Worm (Caenorhabditis elegans): ENCODE data around the gene Y41D4B.4.

Gene Y41D4B.4

ce11 chrIV:1676926-1677325 is 17.0 kb downstream of the Y41D4B.4 start:
- peak; percentile 7 for TF ChIP-seq ceh-36 (tag; optimal IDR thresholded peaks at IDR 0.05)
- TF ChIP-seq tra-4 (tag; optimal IDR thresholded peaks at IDR 0.05): no peak

ce11 chrIV:1679227-1679626 is 19.3 kb downstream of the Y41D4B.4 start:
- TF ChIP-seq ceh-13 (GFP tag; optimal IDR thresholded peaks at IDR 0.05) (no peak), hmg-4 (GFP tag; optimal IDR thresholded peaks at IDR 0.05) (no peak)

ce11 chrIV:1682066-1682465 is 22.2 kb downstream of the Y41D4B.4 start, which contains the start of gene Y41D4B.24:
Gene Y41D4B.24 (minus strand): TSS chrIV:1682166.
- TF ChIP-seq hnd-1 (tag; optimal IDR thresholded peaks at IDR 0.05) (no peak), tbx-37 (GFP tag; conservative IDR thresholded peaks at IDR 0.05) (no peak)

- TF ChIP-seq aly-1 (tag; optimal IDR thresholded peaks at IDR 0.05) (peak; percentile 1), scrt-1 (GFP tag; IDR thresholded peaks at IDR 0.05) (no peak), tra-4 (tag; optimal IDR thresholded peaks at IDR 0.05) (no peak), F13C5.2 (tag; optimal IDR thresholded peaks at IDR 0.05) (no peak), pes-1 (GFP tag; IDR thresholded peaks at IDR 0.05) (peak; percentile 73), hmbx-1 (tag; optimal IDR thresholded peaks at IDR 0.05) (no peak), sea-1 (GFP tag; conservative IDR thresholded peaks at IDR 0.05) (no peak), ceh-13 (GFP tag; optimal IDR thresholded peaks at IDR 0.05) (peak; percentile 25), ama-1 (optimal IDR thresholded peaks at IDR 0.05) (no peak), hmg-4 (GFP tag; optimal IDR thresholded peaks at IDR 0.05) (no peak), hnd-1 (tag; optimal IDR thresholded peaks at IDR 0.05) (peak; percentile 34), tbx-11 (GFP tag; IDR thresholded peaks at IDR 0.05) (no peak)
Observed at ce11 chrIV:1687151-1687550, 27.2 kb downstream of the Y41D4B.4 start.

ce11 chrIV:1691651-1692050 is 31.7 kb downstream of the Y41D4B.4 start:
- TF ChIP-seq ceh-36 (tag; optimal IDR thresholded peaks at IDR 0.05) (no peak), tbx-11 (GFP tag; IDR thresholded peaks at IDR 0.05) (no peak), aly-1 (tag; optimal IDR thresholded peaks at IDR 0.05) (no peak), ceh-13 (GFP tag; optimal IDR thresholded peaks at IDR 0.05) (no peak), B0310.2 (tag; optimal IDR thresholded peaks at IDR 0.05) (no peak), hmbx-1 (tag; optimal IDR thresholded peaks at IDR 0.05) (no peak), flt-1 (GFP tag; IDR thresholded peaks at IDR 0.05) (no peak), sea-1 (GFP tag; conservative IDR thresholded peaks at IDR 0.05) (no peak), hnd-1 (tag; optimal IDR thresholded peaks at IDR 0.05) (no peak), tbx-37 (GFP tag; conservative IDR thresholded peaks at IDR 0.05) (no peak), scrt-1 (GFP tag; IDR thresholded peaks at IDR 0.05) (no peak), pes-1 (GFP tag; IDR thresholded peaks at IDR 0.05) (no peak), hmg-4 (GFP tag; optimal IDR thresholded peaks at IDR 0.05) (no peak), ets-7 (tag; optimal IDR thresholded peaks at IDR 0.05) (no peak), tra-4 (tag; optimal IDR thresholded peaks at IDR 0.05) (no peak), F13C5.2 (tag; optimal IDR thresholded peaks at IDR 0.05) (no peak), ama-1 (optimal IDR thresholded peaks at IDR 0.05) (no peak)

ce11 chrIV:1699599-1699998 is 39.7 kb downstream of the Y41D4B.4 start, which contains the start of gene bus-2:
Gene bus-2 (plus strand): TSS chrIV:1699899.
- TF ChIP-seq scrt-1 (GFP tag; IDR thresholded peaks at IDR 0.05): no peak
- TF ChIP-seq aly-1 (tag; optimal IDR thresholded peaks at IDR 0.05): no peak
- TF ChIP-seq hmg-4 (GFP tag; optimal IDR thresholded peaks at IDR 0.05): no peak
- no peak for TF ChIP-seq pes-1 (GFP tag; IDR thresholded peaks at IDR 0.05)
- no peak for TF ChIP-seq ceh-13 (GFP tag; optimal IDR thresholded peaks at IDR 0.05)

ce11 chrIV:1706996-1707395 is 47.1 kb downstream of the Y41D4B.4 start, which contains the start of gene K08D12.4:
Gene K08D12.4 (plus strand): TSS chrIV:1707296.
- TF ChIP-seq scrt-1 (GFP tag; IDR thresholded peaks at IDR 0.05): no peak
- no peak for TF ChIP-seq hmg-4 (GFP tag; optimal IDR thresholded peaks at IDR 0.05)
- TF ChIP-seq hnd-1 (tag; optimal IDR thresholded peaks at IDR 0.05): no peak
- TF ChIP-seq pes-1 (GFP tag; IDR thresholded peaks at IDR 0.05): no peak
- no peak for TF ChIP-seq aly-1 (tag; optimal IDR thresholded peaks at IDR 0.05)
- no peak for TF ChIP-seq ama-1 (optimal IDR thresholded peaks at IDR 0.05)

ce11 chrIV:1707960-1708359 is 48.0 kb downstream of the Y41D4B.4 start:
- TF ChIP-seq hmbx-1 (tag; optimal IDR thresholded peaks at IDR 0.05): no peak

- TF ChIP-seq sea-1 (GFP tag; conservative IDR thresholded peaks at IDR 0.05) (no peak), tra-4 (tag; optimal IDR thresholded peaks at IDR 0.05) (no peak), hmbx-1 (tag; optimal IDR thresholded peaks at IDR 0.05) (no peak), hnd-1 (tag; optimal IDR thresholded peaks at IDR 0.05) (no peak), F13C5.2 (tag; optimal IDR thresholded peaks at IDR 0.05) (no peak), pes-1 (GFP tag; IDR thresholded peaks at IDR 0.05) (no peak), ceh-36 (tag; optimal IDR thresholded peaks at IDR 0.05) (no peak), aly-1 (tag; optimal IDR thresholded peaks at IDR 0.05) (no peak), B0310.2 (tag; optimal IDR thresholded peaks at IDR 0.05) (no peak), ceh-13 (GFP tag; optimal IDR thresholded peaks at IDR 0.05) (no peak), ama-1 (optimal IDR thresholded peaks at IDR 0.05) (no peak), ets-7 (tag; optimal IDR thresholded peaks at IDR 0.05) (no peak), hmg-4 (GFP tag; optimal IDR thresholded peaks at IDR 0.05) (no peak), flt-1 (GFP tag; IDR thresholded peaks at IDR 0.05) (no peak), tbx-11 (GFP tag; IDR thresholded peaks at IDR 0.05) (no peak), tbx-37 (GFP tag; conservative IDR thresholded peaks at IDR 0.05) (no peak)
Observed at ce11 chrIV:1708426-1708826, 48.5 kb downstream of the Y41D4B.4 start.
